Fruit fly (Drosophila melanogaster): ENCODE results near the gene AdamTS-B.

The AdamTS-B gene

DNA sequence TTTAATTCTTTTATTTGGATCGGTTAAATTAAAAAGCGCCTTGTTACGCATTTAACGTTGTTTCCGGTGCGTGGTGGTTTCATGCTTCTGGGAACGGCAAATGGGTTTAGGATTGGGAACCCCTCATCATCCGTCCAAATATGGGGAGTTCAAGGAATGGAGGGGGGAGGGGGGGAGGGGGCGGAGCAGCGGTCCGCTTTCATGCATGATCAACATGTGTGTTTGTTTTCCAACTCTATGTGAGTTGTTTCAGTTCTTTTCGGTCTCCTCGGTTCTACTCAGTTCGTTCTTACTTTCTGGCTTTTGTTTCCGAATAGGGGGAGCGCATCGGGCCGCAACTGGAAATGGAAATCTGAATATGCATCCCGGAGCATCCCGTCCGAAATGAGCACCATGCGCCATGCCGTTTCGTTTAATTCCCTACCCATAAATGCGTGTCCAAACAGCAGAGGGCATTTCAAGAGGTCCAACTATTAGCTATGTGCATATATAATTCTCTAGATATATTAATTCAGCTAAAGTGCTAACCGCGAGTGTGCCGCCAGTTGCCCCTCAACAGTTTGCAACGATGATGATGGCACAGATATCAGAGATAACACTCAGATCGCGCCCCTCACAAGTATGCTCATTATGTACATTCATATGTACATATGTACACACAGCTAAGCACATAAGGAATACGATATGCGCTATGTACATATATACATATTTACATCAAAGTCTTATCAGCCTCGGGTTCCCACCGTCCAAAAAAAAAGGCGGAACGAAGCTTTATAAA lies 20.8 kb upstream of the AdamTS-B start (continued):
- TF ChIP-seq HLH3B (GFP tag; IDR thresholded peaks at IDR 0.05) (peak; percentile 89), z (GFP tag; IDR thresholded peaks at IDR 0.05) (peak; percentile 74), Meics (GFP tag; optimal IDR thresholded peaks at IDR 0.05) (peak; percentile 92), Dek (tag; optimal IDR thresholded peaks at IDR 0.05) (peak; percentile 92), caup (GFP tag; optimal IDR thresholded peaks at IDR 0.05; ENCODE audit: severe bottlenecking) (peak; percentile 97), CG1792 (GFP tag; optimal IDR thresholded peaks at IDR 0.05) (peak; percentile 93), Lpt (GFP tag; optimal IDR thresholded peaks at IDR 0.05) (no peak), C15 (GFP tag; IDR thresholded peaks at IDR 0.05) (peak; percentile 84; the same call in 2 of the 3 replicates), gcm2 (GFP tag; optimal IDR thresholded peaks at IDR 0.05) (peak; percentile 74), Xbp1 (GFP tag; optimal IDR thresholded peaks at IDR 0.05) (peak; percentile 60), wor (GFP tag; IDR thresholded peaks at IDR 0.05) (peak; percentile 42; the same call in 1 of the 2 replicates), slp2 (GFP tag; optimal IDR thresholded peaks at IDR 0.05) (peak; percentile 85), CG6791 (GFP tag; IDR thresholded peaks at IDR 0.05; ENCODE audit: partially characterized antibody) (no peak), CG5953 (GFP tag; IDR thresholded peaks at IDR 0.05) (peak; percentile 91), Trl (optimal IDR thresholded peaks at IDR 0.05) (no peak), Trl (GFP tag; optimal IDR thresholded peaks at IDR 0.05) (peak; percentile 94), CG3726 (GFP tag; IDR thresholded peaks at IDR 0.05) (peak; percentile 85), sd (tag; optimal IDR thresholded peaks at IDR 0.05) (peak; percentile 90), zf30C (GFP tag; optimal IDR thresholded peaks at IDR 0.05) (peak; percentile 28), row (GFP tag; IDR thresholded peaks at IDR 0.05) (peak; percentile 73), CG11085 (GFP tag; IDR thresholded peaks at IDR 0.05) (peak; percentile 69; the same call in 1 of the 2 replicates), CG7745 (tag; optimal IDR thresholded peaks at IDR 0.05) (peak; percentile 95), Bteb2 (GFP tag; optimal IDR thresholded peaks at IDR 0.05) (peak; percentile 87), Hey (tag; optimal IDR thresholded peaks at IDR 0.05) (peak; percentile 94), CG6689 (GFP tag; IDR thresholded peaks at IDR 0.05) (peak; percentile 76), Blimp-1 (GFP tag; optimal IDR thresholded peaks at IDR 0.05) (peak; percentile 94), disco-r (GFP tag; optimal IDR thresholded peaks at IDR 0.05) (peak; percentile 84), peb (GFP tag; IDR thresholded peaks at IDR 0.05) (peak; percentile 69), CG32772 (GFP tag; IDR thresholded peaks at IDR 0.05) (peak; percentile 61), fd3F (GFP tag; optimal IDR thresholded peaks at IDR 0.05) (peak; percentile 94), CG13624 (GFP tag; optimal IDR thresholded peaks at IDR 0.05) (peak; percentile 78), CG2202 (tag; optimal IDR thresholded peaks at IDR 0.05) (peak; percentile 96), mirr (GFP tag; optimal IDR thresholded peaks at IDR 0.05) (peak; percentile 98), nau (GFP tag; optimal IDR thresholded peaks at IDR 0.05) (peak; percentile 96), HmgZ (tag; optimal IDR thresholded peaks at IDR 0.05) (peak; percentile 96), CG10462 (GFP tag; optimal IDR thresholded peaks at IDR 0.05) (peak; percentile 88), CG10366 (GFP tag; IDR thresholded peaks at IDR 0.05) (peak; percentile 70), Fer3 (tag; optimal IDR thresholded peaks at IDR 0.05) (peak; percentile 95), CG34224 (GFP tag; IDR thresholded peaks at IDR 0.05; ENCODE audit: partially characterized antibody) (no peak), CG1233 (GFP tag; optimal IDR thresholded peaks at IDR 0.05) (peak; percentile 98), CG16779 (GFP tag; IDR thresholded peaks at IDR 0.05) (peak; percentile 89), CG31224 (GFP tag; IDR thresholded peaks at IDR 0.05) (peak; percentile 68), CG4617 (GFP tag; optimal IDR thresholded peaks at IDR 0.05; ENCODE audit: borderline replicate concordance) (peak; percentile 59), zfh2 (GFP tag; optimal IDR thresholded peaks at IDR 0.05) (no peak), Nf-YB (GFP tag; optimal IDR thresholded peaks at IDR 0.05) (peak; percentile 82), slou (GFP tag; optimal IDR thresholded peaks at IDR 0.05) (peak; percentile 72), YL-1 (GFP tag; optimal IDR thresholded peaks at IDR 0.05) (peak; percentile 98), NC2β (GFP tag; optimal IDR thresholded peaks at IDR 0.05) (peak; percentile 92), CG13775 (GFP tag; optimal IDR thresholded peaks at IDR 0.05) (peak; percentile 64), CG11247 (GFP tag; IDR thresholded peaks at IDR 0.05) (peak; percentile 93)
